Worm (Caenorhabditis elegans) whole organism, L2 larva: ENCODE measurements around the gene nrps-1.

Source experiments
- ZK546.5 ChIP-seq: sonication (generic microtip); optimal IDR thresholded peaks from 2 replicates; lab custom pipeline; 2017; ENCODE audit warnings: missing biosample characterization, missing genetic modification characterization
- aly-2 ChIP-seq: fragments of 150-350 bp; optimal IDR thresholded peaks from 2 replicates; lab custom pipeline; 2014; ENCODE audit warnings: missing biosample characterization, missing genetic modification characterization
- lsy-2 ChIP-seq, 2 experiments: fragments of 150-350 bp in 1 of 2; sonication (generic microtip) in 1 of 2; optimal IDR thresholded peaks; 2 replicates each; lab custom pipeline; 2014 to 2017; ENCODE audit warnings: missing biosample characterization in 2 of 2, missing genetic modification characterization in 2 of 2
- nhr-77 ChIP-seq: fragments of 150-350 bp; optimal IDR thresholded peaks from 2 replicates; lab custom pipeline; 2014; ENCODE audit warnings: missing biosample characterization, missing genetic modification characterization
- sma-9 ChIP-seq, 2 experiments: fragments of 150-350 bp in 1 of 2; sonication (generic microtip) in 1 of 2; optimal IDR thresholded peaks; 2 replicates each; lab custom pipeline; 2014 to 2016; ENCODE audit warnings: missing genetic modification characterization in 2 of 2, mild to moderate bottlenecking in 1 of 2, missing biosample characterization in 1 of 2, missing compliant biosample characterization in 1 of 2, missing genetic modification reagents in 1 of 2, moderate library complexity in 1 of 2
- unc-62 ChIP-seq: fragments of 150-350 bp; optimal IDR thresholded peaks from 2 replicates; lab custom pipeline; 2014; ENCODE audit warnings: missing biosample characterization, missing genetic modification reagents, missing genetic modification characterization

ce11 chrIII:11592096-11592495 is 57.6 kb downstream of the nrps-1 start:
- TF ChIP-seq ZK546.5 (tag; lab: Kevin White, UChicago) (no peak), nhr-77 (tag; lab: Kevin White, UChicago) (no peak), sma-9 (GFP tag; optimal IDR thresholded peaks at IDR 0.05; lab: Kevin White, UChicago) (no peak), sma-9 (tag; optimal IDR thresholded peaks at IDR 0.05; lab: Kevin White, UChicago) (no peak), lsy-2 (tag; optimal IDR thresholded peaks at IDR 0.05; lab: Kevin White, UChicago) (no peak), aly-2 (tag; lab: Kevin White, UChicago) (no peak), unc-62 (GFP tag; lab: Kevin White, UChicago) (no peak)
